Worm (Caenorhabditis elegans): ENCODE data around the gene sec-10.

sec-10 gene

DNA sequence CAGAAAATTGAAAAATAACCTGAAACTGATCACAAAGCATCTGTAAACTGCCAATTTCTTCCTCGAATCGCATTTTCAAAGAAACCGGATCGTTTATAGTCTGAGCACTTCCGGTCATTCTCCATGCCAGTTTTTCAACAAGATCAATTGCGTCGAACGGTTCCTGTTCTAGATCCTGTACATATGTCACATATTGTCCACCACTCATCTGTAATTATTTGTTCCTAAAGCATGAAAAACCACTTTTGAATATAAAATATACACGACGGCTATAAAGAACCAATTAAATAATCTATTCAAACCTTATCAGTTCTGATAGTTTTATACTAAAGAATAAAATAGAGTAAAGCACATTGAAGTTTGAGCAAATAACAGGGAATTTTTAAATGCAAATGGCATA is at the start of gene sec-10:
sec-10 (minus strand) TSS at position 208 of the 400 bp plus-strand sequence.
- 0 out of 2 replicates have a peak, but pooled peaks have one; percentile 33 for TF ChIP-seq arid-1 (GFP tag; conservative IDR thresholded peaks at IDR 0.05)
- peak; percentile 57 for TF ChIP-seq dve-1 (tag; optimal IDR thresholded peaks at IDR 0.05; ENCODE audit: insufficient read depth)
- TF ChIP-seq zfp-3 (GFP tag; conservative IDR thresholded peaks at IDR 0.05): peak; percentile 60; the same call in 1 of the 2 replicates
- TF ChIP-seq php-3 (GFP tag; IDR thresholded peaks at IDR 0.05): peak; percentile 63
- TF ChIP-seq ceh-28 (tag; optimal IDR thresholded peaks at IDR 0.05): no peak
- TF ChIP-seq daf-16 (GFP tag; optimal IDR thresholded peaks at IDR 0.05): no peak
- TF ChIP-seq daf-16 (tag; optimal IDR thresholded peaks at IDR 0.05): peak; percentile 42
- TF ChIP-seq lin-38 (GFP tag; IDR thresholded peaks at IDR 0.05): peak; percentile 43; the same call in 1 of the 2 replicates
- peak; percentile 68 for TF ChIP-seq nhr-28 (tag; optimal IDR thresholded peaks at IDR 0.05)
- TF ChIP-seq pqm-1 (tag; optimal IDR thresholded peaks at IDR 0.05): peak; percentile 9
- peak; percentile 64; the same call in 1 of the 2 replicates for TF ChIP-seq T26A8.4 (GFP tag; IDR thresholded peaks at IDR 0.05)
- TF ChIP-seq nhr-77 (tag; optimal IDR thresholded peaks at IDR 0.05): no peak

DNA sequence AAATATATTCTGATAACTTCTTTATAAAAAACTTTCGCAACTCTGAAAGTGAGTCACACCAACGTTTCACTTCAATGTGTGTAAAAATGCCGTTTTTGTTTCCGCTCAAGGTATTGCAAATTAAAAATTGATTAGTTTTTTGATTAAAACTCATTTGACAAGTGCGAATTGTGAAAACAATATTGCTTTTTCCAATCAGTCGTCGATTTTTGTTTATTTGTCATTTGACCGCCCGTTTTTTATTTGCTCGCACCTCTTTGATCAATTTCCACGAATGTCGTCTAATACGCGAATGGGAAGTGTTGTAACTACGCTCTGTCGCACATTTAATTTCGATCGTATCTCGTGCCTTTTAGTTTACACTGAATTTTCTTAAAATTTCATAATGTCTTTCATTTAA is 47.9 kb upstream of the sec-10 start, which contains the start of gene mvb-12:
mvb-12 (plus strand) TSS at position 375 of the 400 bp plus-strand sequence.
- TF ChIP-seq set-16 (GFP tag; IDR thresholded peaks at IDR 0.05) (no peak), F37D6.2 (tag; optimal IDR thresholded peaks at IDR 0.05) (no peak), Y105C5A.15 (GFP tag; IDR thresholded peaks at IDR 0.05) (no peak), tra-1 (GFP tag; IDR thresholded peaks at IDR 0.05) (no peak), lin-15B (tag; optimal IDR thresholded peaks at IDR 0.05) (no peak), lim-7 (GFP tag; IDR thresholded peaks at IDR 0.05) (no peak), daf-12 (tag; optimal IDR thresholded peaks at IDR 0.05) (no peak), T20F7.1 (GFP tag; optimal IDR thresholded peaks at IDR 0.05) (no peak), spr-1 (tag; optimal IDR thresholded peaks at IDR 0.05) (no peak), nhr-111 (GFP tag; optimal IDR thresholded peaks at IDR 0.05) (no peak), dmd-6 (GFP tag; IDR thresholded peaks at IDR 0.05) (0 out of 2 replicates have a peak, but pooled peaks have one; percentile 10), dmd-8 (GFP tag; IDR thresholded peaks at IDR 0.05) (no peak), pqm-1 (tag; optimal IDR thresholded peaks at IDR 0.05) (peak; percentile 4), R02D3.7 (tag; optimal IDR thresholded peaks at IDR 0.05) (no peak), tag-97 (GFP tag; IDR thresholded peaks at IDR 0.05) (no peak), ceh-20 (GFP tag; IDR thresholded peaks at IDR 0.05) (no peak), fos-1 (tag; optimal IDR thresholded peaks at IDR 0.05) (no peak), mxl-3 (GFP tag; optimal IDR thresholded peaks at IDR 0.05) (no peak), lir-3 (tag; optimal IDR thresholded peaks at IDR 0.05) (no peak), zfp-2 (tag; optimal IDR thresholded peaks at IDR 0.05) (no peak), nhr-77 (tag; optimal IDR thresholded peaks at IDR 0.05) (no peak), ctbp-1 (GFP tag; IDR thresholded peaks at IDR 0.05) (no peak), hlh-30 (tag; optimal IDR thresholded peaks at IDR 0.05; ENCODE audit: insufficient read depth) (peak; percentile 68), egl-43 (GFP tag; IDR thresholded peaks at IDR 0.05) (no peak), ama-1 (optimal IDR thresholded peaks at IDR 0.05) (no peak), sdz-12 (GFP tag; optimal IDR thresholded peaks at IDR 0.05) (no peak), nhr-41 (GFP tag; IDR thresholded peaks at IDR 0.05) (no peak), unc-130 (GFP tag; optimal IDR thresholded peaks at IDR 0.05) (no peak), mdl-1 (tag; optimal IDR thresholded peaks at IDR 0.05) (peak in 1 of 2 experiments; percentile 30), ces-1 (GFP tag; optimal IDR thresholded peaks at IDR 0.05) (no peak), ceh-28 (tag; optimal IDR thresholded peaks at IDR 0.05) (no peak), madf-9 (GFP tag; conservative IDR thresholded peaks at IDR 0.05) (no peak), Y5F2A.4 (GFP tag; optimal IDR thresholded peaks at IDR 0.05) (no peak), ztf-7 (tag; optimal IDR thresholded peaks at IDR 0.05) (no peak), F26F4.8 (GFP tag; conservative IDR thresholded peaks at IDR 0.05) (no peak), F49E8.2 (tag; optimal IDR thresholded peaks at IDR 0.05; ENCODE audit: borderline replicate concordance) (no peak), dve-1 (tag; optimal IDR thresholded peaks at IDR 0.05; ENCODE audit: insufficient read depth) (peak; percentile 65), mxl-2 (GFP tag; conservative IDR thresholded peaks at IDR 0.05) (no peak), hif-1 (tag; optimal IDR thresholded peaks at IDR 0.05) (no peak), pha-4 (GFP tag; IDR thresholded peaks at IDR 0.05) (no peak), pha-4 (tag; optimal IDR thresholded peaks at IDR 0.05) (no peak), F44E2.7 (GFP tag; IDR thresholded peaks at IDR 0.05) (no peak)
